Fruit fly (Drosophila melanogaster): ENCODE results near the gene Usp2.

DNA sequence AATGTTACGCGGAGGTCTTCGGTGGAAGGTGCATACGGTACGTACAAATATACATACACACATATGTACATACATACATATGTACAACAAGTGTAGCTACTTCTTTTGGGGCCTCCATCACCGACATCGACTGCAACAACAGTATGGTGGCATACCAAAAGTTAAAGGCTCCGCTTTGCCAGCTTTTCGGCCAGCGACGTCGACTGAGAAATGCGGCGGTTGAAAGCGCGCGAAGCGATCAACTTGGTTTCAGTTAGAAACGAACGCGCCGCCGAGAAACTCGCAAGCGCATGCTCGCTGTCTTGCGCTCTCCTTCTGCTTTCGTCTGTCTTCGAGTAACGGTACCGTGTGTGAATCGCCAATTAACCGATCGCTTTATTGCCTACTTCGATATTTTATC lies 59.3 kb downstream of the Usp2 start, which contains the start of gene CG17600:
- no peak for TF ChIP-seq gt (GFP tag; IDR thresholded peaks at IDR 0.05)
- TF ChIP-seq chn (GFP tag; optimal IDR thresholded peaks at IDR 0.05) = no peak
- TF ChIP-seq ash1 (GFP tag; optimal IDR thresholded peaks at IDR 0.05) = no peak
- TF ChIP-seq CG12104 (GFP tag; optimal IDR thresholded peaks at IDR 0.05) = no peak
- no peak for TF ChIP-seq CG13894 (tag; optimal IDR thresholded peaks at IDR 0.05)
- no peak for TF ChIP-seq psq (GFP tag; optimal IDR thresholded peaks at IDR 0.05)
- TF ChIP-seq ttk (GFP tag; IDR thresholded peaks at IDR 0.05) = no peak
- TF ChIP-seq CG7786 (GFP tag; optimal IDR thresholded peaks at IDR 0.05) = no peak
- no peak for TF ChIP-seq Meics (GFP tag; optimal IDR thresholded peaks at IDR 0.05)
- no peak for TF ChIP-seq MTF-1 (GFP tag; optimal IDR thresholded peaks at IDR 0.05; ENCODE audit: borderline replicate concordance)
- no peak for TF ChIP-seq unpg (GFP tag; optimal IDR thresholded peaks at IDR 0.05)
